Worm (Caenorhabditis elegans) whole organism, late embryonic: ENCODE results near the gene str-129.

Experiments used
- pha-4 ChIP-seq: fragments of 150-350 bp; optimal IDR thresholded peaks from 2 replicates; lab custom pipeline; 2018; ENCODE audit warnings: missing biosample characterization, missing genetic modification reagents, missing genetic modification characterization
- sdc-2 ChIP-seq: sonication (generic microtip); optimal IDR thresholded peaks from 2 replicates; lab custom pipeline; 2016; ENCODE audit warnings: missing genotype, missing genetic modification characterization, missing compliant biosample characterization

DNA sequence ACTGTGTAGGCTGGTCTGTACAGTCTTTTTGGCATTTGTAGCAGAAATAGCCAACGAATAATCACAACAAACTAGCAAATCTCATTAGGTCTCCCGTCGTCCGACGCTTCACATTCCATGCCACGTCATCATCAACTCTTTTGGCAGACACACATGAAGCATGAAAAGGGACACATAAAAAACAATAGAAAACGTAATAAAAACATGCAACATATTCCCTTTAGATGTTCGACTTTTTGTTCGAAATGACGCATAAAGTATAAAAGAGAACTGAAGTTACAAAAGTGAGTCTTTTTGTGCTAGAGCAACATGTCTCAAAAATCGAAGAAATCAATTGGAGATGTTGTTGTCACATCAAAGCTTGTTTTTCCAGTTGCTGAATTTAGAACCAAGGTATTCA lies 40.4 kb downstream of the str-129 start, which contains the start of gene sth-1:
- TF ChIP-seq pha-4 (tag; lab: Kevin White, UChicago) (no peak), sdc-2 (no peak)
